Worm (Caenorhabditis elegans) whole organism, midembryonic: ENCODE measurements around the gene C18D11.1.

Experiments
- T22C8.4 ChIP-seq: fragments of 200-800 bp; sonication (Bioruptor generic); IDR thresholded peaks from 2 replicates; pipeline ENCODE4 v1.3.6; 2022; ENCODE audit warnings: missing genetic modification characterization, missing compliant biosample characterization
- klf-2 ChIP-seq: fragments of 200-800 bp; sonication (Bioruptor generic); conservative IDR thresholded peaks from 2 replicates; pipeline ENCODE4 v1.3.6; 2022; ENCODE audit warnings: missing genetic modification reagents, missing genetic modification characterization, missing compliant biosample characterization
- med-1 ChIP-seq: sonication (generic microtip); optimal IDR thresholded peaks from 2 replicates; lab custom pipeline; 2017; ENCODE audit warnings: missing genetic modification characterization, mild to moderate bottlenecking, missing compliant biosample characterization, antibody characterized with exemption, missing genetic modification reagents; ENCODE audit not compliant: insufficient read depth
- ref-1 ChIP-seq: fragments of 200-800 bp; sonication (Bioruptor generic); conservative IDR thresholded peaks from 2 replicates; pipeline ENCODE4 v1.3.6; 2022; ENCODE audit warnings: missing genetic modification reagents, missing genetic modification characterization, missing compliant biosample characterization
- tab-1 ChIP-seq: fragments of 200-800 bp; sonication (Bioruptor generic); IDR thresholded peaks from 2 replicates; pipeline ENCODE4 v1.3.6; 2022; ENCODE audit warnings: missing genetic modification characterization, missing compliant biosample characterization

- no peak for TF ChIP-seq tab-1
- no peak for TF ChIP-seq T22C8.4
- no peak for TF ChIP-seq med-1 (GFP tag; lab: Kevin White, UChicago)
- TF ChIP-seq klf-2: no peak
- no peak for TF ChIP-seq ref-1 (GFP tag; lab: Robert Waterston, UW)
These were observed 36.1 kb upstream of the C18D11.1 start, which contains the start of gene C24H11.5 for ce11 chrIII:11780183-11780664.
